Fruit fly (Drosophila melanogaster): Measurements from ENCODE around the gene CG31635.

The CG31635 gene

dm6 chr2L:6673211-6674012, 24.5 kb upstream of the CG31635 start, which contains the start of gene Spn27A (continued):
- TF ChIP-seq ind (GFP tag; optimal IDR thresholded peaks at IDR 0.05) (peak; percentile 29), CG1792 (GFP tag; optimal IDR thresholded peaks at IDR 0.05) (peak; percentile 47), disco-r (GFP tag; optimal IDR thresholded peaks at IDR 0.05) (peak; percentile 53), sob (GFP tag; IDR thresholded peaks at IDR 0.05) (0 out of 2 replicates have a peak, but pooled peaks have one; percentile 35), Tbp (GFP tag; optimal IDR thresholded peaks at IDR 0.05) (no peak), CG9727 (GFP tag; optimal IDR thresholded peaks at IDR 0.05) (peak; percentile 46), pan (optimal IDR thresholded peaks at IDR 0.05) (no peak), pan (GFP tag; optimal IDR thresholded peaks at IDR 0.05 in 1 of 2, IDR thresholded peaks at IDR 0.05 in 1 of 2) (peak in 1 of 2 experiments; percentile 53), inv (GFP tag; IDR thresholded peaks at IDR 0.05; ENCODE audit: partially characterized antibody) (no peak), jumu (GFP tag; optimal IDR thresholded peaks at IDR 0.05) (peak; percentile 31), CG30431 (GFP tag; optimal IDR thresholded peaks at IDR 0.05) (peak; percentile 22), Bteb2 (GFP tag; optimal IDR thresholded peaks at IDR 0.05) (peak; percentile 10), CG10366 (GFP tag; IDR thresholded peaks at IDR 0.05) (peak; percentile 49; the same call in 1 of the 2 replicates), B-H2 (GFP tag; optimal IDR thresholded peaks at IDR 0.05) (peak; percentile 78), lbe (GFP tag; optimal IDR thresholded peaks at IDR 0.05) (peak; percentile 31), E2f2 (GFP tag; IDR thresholded peaks at IDR 0.05) (peak; percentile 82), CG17359 (tag; optimal IDR thresholded peaks at IDR 0.05) (peak; percentile 70), Hmr (GFP tag; optimal IDR thresholded peaks at IDR 0.05) (no peak), sim (GFP tag; IDR thresholded peaks at IDR 0.05) (peak; percentile 28; the same call in 1 of the 2 replicates), CG16863 (GFP tag; optimal IDR thresholded peaks at IDR 0.05) (peak; percentile 52), br (optimal IDR thresholded peaks at IDR 0.05) (no peak), sd (tag; optimal IDR thresholded peaks at IDR 0.05) (no peak), CG12299 (tag; optimal IDR thresholded peaks at IDR 0.05) (peak; percentile 52), HmgZ (tag; optimal IDR thresholded peaks at IDR 0.05) (peak; percentile 55), Adf1 (GFP tag; IDR thresholded peaks at IDR 0.05) (peak; percentile 93), ara (GFP tag; IDR thresholded peaks at IDR 0.05) (peak; percentile 8; the same call in 1 of the 2 replicates), Oli (tag; optimal IDR thresholded peaks at IDR 0.05) (peak; percentile 63), Blimp-1 (GFP tag; optimal IDR thresholded peaks at IDR 0.05) (peak; percentile 66), CG17328 (GFP tag; IDR thresholded peaks at IDR 0.05) (peak; percentile 39; the same call in 1 of the 2 replicates), CG17912 (GFP tag; optimal IDR thresholded peaks at IDR 0.05) (peak; percentile 40), Sox100B (GFP tag; optimal IDR thresholded peaks at IDR 0.05) (peak; percentile 59), MESR4 (GFP tag; optimal IDR thresholded peaks at IDR 0.05) (peak; percentile 11), Atf6 (GFP tag; IDR thresholded peaks at IDR 0.05) (no peak; the same call in 1 of the 2 replicates), CG15011 (GFP tag; optimal IDR thresholded peaks at IDR 0.05) (peak; percentile 48), CG4707 (GFP tag; optimal IDR thresholded peaks at IDR 0.05) (no peak), HLH54F (GFP tag; optimal IDR thresholded peaks at IDR 0.05) (peak; percentile 70), CG4328 (GFP tag; optimal IDR thresholded peaks at IDR 0.05) (peak; percentile 36), Rx (GFP tag; IDR thresholded peaks at IDR 0.05) (no peak), Nf-YC (tag; optimal IDR thresholded peaks at IDR 0.05) (peak; percentile 6), CG10654 (GFP tag; optimal IDR thresholded peaks at IDR 0.05) (peak; percentile 43), ewg (GFP tag; optimal IDR thresholded peaks at IDR 0.05) (peak; percentile 33), CG2199 (GFP tag; IDR thresholded peaks at IDR 0.05) (no peak), chn (GFP tag; optimal IDR thresholded peaks at IDR 0.05) (peak; percentile 28), Poxn (GFP tag; IDR thresholded peaks at IDR 0.05) (no peak), CG33557 (GFP tag; optimal IDR thresholded peaks at IDR 0.05) (peak; percentile 29), CG18476 (GFP tag; optimal IDR thresholded peaks at IDR 0.05) (peak; percentile 9), gfzf (GFP tag; optimal IDR thresholded peaks at IDR 0.05) (peak; percentile 57), sc (optimal IDR thresholded peaks at IDR 0.05) (no peak), sc (GFP tag; optimal IDR thresholded peaks at IDR 0.05) (peak; percentile 49), CG8478 (optimal IDR thresholded peaks at IDR 0.05) (no peak)

Measured in whole organism, embryonic.